Fruit fly (Drosophila melanogaster) whole organism, adult: Measurements from ENCODE around the gene Ufl1.

Source experiments
- CG11617 ChIP-seq: fragments of 200-800 bp; sonication (Bioruptor generic); optimal IDR thresholded peaks from 2 replicates; lab custom pipeline; 2017; ENCODE audit warnings: mild to moderate bottlenecking, missing biosample characterization, missing genetic modification reagents, missing genetic modification characterization
- CG12768 ChIP-seq: fragments of 200-800 bp; sonication (Bioruptor generic); optimal IDR thresholded peaks from 2 replicates; lab custom pipeline; 2017; ENCODE audit warnings: missing biosample characterization, missing genetic modification characterization, mild to moderate bottlenecking, moderate library complexity, missing genetic modification reagents
- CG14711 ChIP-seq: fragments of 200-800 bp; sonication (Bioruptor generic); optimal IDR thresholded peaks from 2 replicates; lab custom pipeline; 2018; ENCODE audit warnings: missing biosample characterization, mild to moderate bottlenecking, missing genetic modification characterization, moderate library complexity
- CG1620 ChIP-seq: fragments of 200-800 bp; sonication (Bioruptor generic); optimal IDR thresholded peaks from 2 replicates; lab custom pipeline; 2016; ENCODE audit warnings: missing biosample characterization, missing genetic modification characterization
- CG33017 ChIP-seq: fragments of 200-800 bp; sonication (Bioruptor generic); optimal IDR thresholded peaks from 2 replicates; lab custom pipeline; 2018; ENCODE audit warnings: missing biosample characterization, mild to moderate bottlenecking, missing genetic modification characterization, moderate library complexity
- CG5204 ChIP-seq: fragments of 200-800 bp; sonication (Bioruptor generic); optimal IDR thresholded peaks from 2 replicates; lab custom pipeline; 2016; ENCODE audit warnings: missing biosample characterization, missing genetic modification characterization
- CG7045 ChIP-seq: fragments of 200-800 bp; sonication (Bioruptor generic); optimal IDR thresholded peaks from 2 replicates; lab custom pipeline; 2017; ENCODE audit warnings: missing biosample characterization, mild to moderate bottlenecking, missing genetic modification characterization
- CG7101 ChIP-seq: fragments of 200-800 bp; sonication (Bioruptor generic); optimal IDR thresholded peaks from 2 replicates; lab custom pipeline; 2018; ENCODE audit warnings: missing biosample characterization, mild to moderate bottlenecking, missing genetic modification characterization, moderate library complexity
- Clk ChIP-seq: fragments of 200-800 bp; sonication (Bioruptor generic); optimal IDR thresholded peaks from 2 replicates; lab custom pipeline; 2017; ENCODE audit warnings: missing biosample characterization, missing genetic modification characterization
- Crg-1 ChIP-seq: fragments of 200-800 bp; sonication (Bioruptor generic); optimal IDR thresholded peaks from 2 replicates; lab custom pipeline; 2016; ENCODE audit warnings: missing biosample characterization, missing genetic modification characterization
- Hr96 ChIP-seq: fragments of 200-800 bp; sonication (Bioruptor generic); optimal IDR thresholded peaks from 2 replicates; lab custom pipeline; 2016; ENCODE audit warnings: missing biosample characterization, missing genetic modification characterization
- Mnt ChIP-seq: fragments of 200-800 bp; sonication (Bioruptor generic); optimal IDR thresholded peaks from 2 replicates; lab custom pipeline; 2016; ENCODE audit warnings: missing biosample characterization, mild to moderate bottlenecking, missing genetic modification characterization
- bab1 ChIP-seq: fragments of 200-800 bp; sonication (Bioruptor generic); optimal IDR thresholded peaks from 3 replicates; lab custom pipeline; 2019; ENCODE audit warnings: missing biosample characterization, mild to moderate bottlenecking, missing genetic modification characterization, moderate library complexity
- cic ChIP-seq: fragments of 200-800 bp; sonication (Bioruptor generic); optimal IDR thresholded peaks from 2 replicates; lab custom pipeline; 2017; ENCODE audit warnings: missing biosample characterization, mild to moderate bottlenecking, missing genetic modification characterization, moderate library complexity
- cnc ChIP-seq, 2 experiments: fragments of >200 bp; optimal IDR thresholded peaks; 2 replicates each; lab custom pipeline; 2017
- kay ChIP-seq: fragments of 200-800 bp; sonication (Bioruptor generic); peaks from one replicate; lab custom pipeline; 2016; ENCODE audit warnings: missing biosample characterization, missing genetic modification characterization, borderline replicate concordance
- ovo ChIP-seq: fragments of 200-800 bp; sonication (Bioruptor generic); optimal IDR thresholded peaks from 2 replicates; lab custom pipeline; 2016; ENCODE audit warnings: missing biosample characterization, missing genetic modification characterization
- pad ChIP-seq: fragments of 200-800 bp; sonication (Bioruptor generic); optimal IDR thresholded peaks from 3 replicates; lab custom pipeline; 2017; ENCODE audit warnings: missing biosample characterization, missing genetic modification characterization, mild to moderate bottlenecking, moderate library complexity, missing genetic modification reagents
- tj ChIP-seq: fragments of 200-800 bp; sonication (Bioruptor generic); optimal IDR thresholded peaks from 3 replicates; lab custom pipeline; 2017; ENCODE audit warnings: missing biosample characterization, mild to moderate bottlenecking, missing genetic modification characterization, moderate library complexity
- toe ChIP-seq: fragments of 200-800 bp; sonication (Bioruptor generic); optimal IDR thresholded peaks from 2 replicates; lab custom pipeline; 2016; ENCODE audit warnings: missing biosample characterization, missing genetic modification characterization

Gene Ufl1

dm6 chr3R:7060467-7060866 lies 13.8 kb downstream of the Ufl1 start, which contains the start of gene djl:
TSS of gene djl (plus strand) at chr3R:7060767.
- TF ChIP-seq CG33017: no peak

- TF ChIP-seq Mnt (no peak), bab1 (no peak), pad (no peak), kay (no peak), CG11617 (GFP tag; lab: Kevin White, UChicago) (no peak), Hr96 (GFP tag; lab: Kevin White, UChicago) (no peak), CG12768 (GFP tag; lab: Kevin White, UChicago) (no peak), Crg-1 (GFP tag; lab: Kevin White, UChicago) (no peak), CG33017 (no peak), tj (GFP tag; lab: Kevin White, UChicago) (no peak), toe (no peak), CG7045 (GFP tag; lab: Kevin White, UChicago) (no peak), CG5204 (no peak), CG1620 (GFP tag; lab: Kevin White, UChicago) (no peak), ovo (GFP tag; lab: Kevin White, UChicago) (no peak), Clk (no peak)
Measured at dm6 chr3R:7059015-7059414, 15.2 kb downstream of the Ufl1 start, which contains the start of gene dj. TSS of gene dj (plus strand) at chr3R:7059315.

dm6 chr3R:7058017-7058416 lies 16.2 kb downstream of the Ufl1 start:
- TF ChIP-seq cic (GFP tag; lab: Kevin White, UChicago) (peak; percentile 49), CG7045 (GFP tag; lab: Kevin White, UChicago) (no peak)

- TF ChIP-seq Hr96 (GFP tag; lab: Kevin White, UChicago) (no peak), Mnt (no peak), Clk (no peak), bab1 (no peak), kay (no peak)
Measured at dm6 chr3R:7054286-7054685, 20.0 kb downstream of the Ufl1 start, which contains the start of gene CG1979. TSS of gene CG1979 (plus strand) at chr3R:7054586.

- TF ChIP-seq cnc (optimal IDR thresholded peaks at IDR 0.05; lab: Kevin White, UChicago) (no peak), Mnt (peak; percentile 26), cic (GFP tag; lab: Kevin White, UChicago) (peak; percentile 63)
Measured at dm6 chr3R:7052242-7052641, 22.0 kb downstream of the Ufl1 start, which contains the start of gene Sodh1. TSS of gene Sodh1 (plus strand) at chr3R:7052335.

dm6 chr3R:7044016-7044415 lies 30.2 kb downstream of the Ufl1 start:
- no peak for TF ChIP-seq Clk

- TF ChIP-seq CG12768 (GFP tag; lab: Kevin White, UChicago): no peak
- no peak for TF ChIP-seq CG7101 (tag; lab: Kevin White, UChicago)
- TF ChIP-seq cic (GFP tag; lab: Kevin White, UChicago): no peak
- no peak for TF ChIP-seq Clk
- no peak for TF ChIP-seq cnc (optimal IDR thresholded peaks at IDR 0.05; lab: Kevin White, UChicago)
- TF ChIP-seq CG5204: no peak
- TF ChIP-seq ovo (GFP tag; lab: Kevin White, UChicago): no peak
- no peak for TF ChIP-seq CG14711 (tag; lab: Kevin White, UChicago)
- no peak for TF ChIP-seq Hr96 (GFP tag; lab: Kevin White, UChicago)
- TF ChIP-seq kay: no peak
- TF ChIP-seq CG1620 (GFP tag; lab: Kevin White, UChicago): no peak
- no peak for TF ChIP-seq CG7045 (GFP tag; lab: Kevin White, UChicago)
- no peak for TF ChIP-seq tj (GFP tag; lab: Kevin White, UChicago)
- TF ChIP-seq CG11617 (GFP tag; lab: Kevin White, UChicago): no peak
- TF ChIP-seq Crg-1 (GFP tag; lab: Kevin White, UChicago): no peak
- TF ChIP-seq pad: no peak
- no peak for TF ChIP-seq CG33017
- no peak for TF ChIP-seq bab1
- TF ChIP-seq Mnt: no peak
Measured at dm6 chr3R:7040894-7041293, 33.4 kb downstream of the Ufl1 start.

- no peak for TF ChIP-seq CG7045 (GFP tag; lab: Kevin White, UChicago)
- TF ChIP-seq Mnt: peak; percentile 25
Measured at dm6 chr3R:7037250-7037802, 36.9 kb downstream of the Ufl1 start.

dm6 chr3R:7035703-7036266 lies 38.5 kb downstream of the Ufl1 start:
- no peak for TF ChIP-seq CG11617 (GFP tag; lab: Kevin White, UChicago)
- no peak for TF ChIP-seq CG7045 (GFP tag; lab: Kevin White, UChicago)
- TF ChIP-seq kay: no peak
- TF ChIP-seq Clk: no peak
- TF ChIP-seq tj (GFP tag; lab: Kevin White, UChicago): no peak
